Worm (Caenorhabditis elegans) whole organism, L1 larva: ENCODE results near the gene T04C12.33.

Experiments
- C34B4.2 ChIP-seq: sonication (generic microtip); optimal IDR thresholded peaks from 2 replicates; lab custom pipeline; 2017; ENCODE audit warnings: mild to moderate bottlenecking, missing genetic modification characterization, missing compliant biosample characterization
- egl-27 ChIP-seq, 2 experiments: fragments of 150-350 bp in 1 of 2; sonication (generic microtip); optimal IDR thresholded peaks; 3 replicates each; lab custom pipeline; 2017 to 2018; ENCODE audit warnings: missing biosample characterization in 2 of 2, missing genetic modification characterization in 2 of 2, missing genetic modification reagents in 2 of 2
- lin-13 ChIP-seq: fragments of 150-350 bp; optimal IDR thresholded peaks from 2 replicates; lab custom pipeline; 2014; ENCODE audit warnings: missing biosample characterization, missing genetic modification reagents, missing genetic modification characterization
- lin-39 ChIP-seq: fragments of 150-350 bp; optimal IDR thresholded peaks from 2 replicates; lab custom pipeline; 2014; ENCODE audit warnings: missing biosample characterization, missing genetic modification reagents, missing genetic modification characterization
- nhr-11 ChIP-seq: fragments of 150-350 bp; optimal IDR thresholded peaks from 2 replicates; lab custom pipeline; 2014; ENCODE audit warnings: missing biosample characterization, missing genetic modification characterization
- nhr-76 ChIP-seq: sonication (generic microtip); optimal IDR thresholded peaks from 2 replicates; lab custom pipeline; 2017; ENCODE audit warnings: missing biosample characterization, missing genetic modification characterization
- tbx-2 ChIP-seq: sonication (generic microtip); optimal IDR thresholded peaks from 2 replicates; lab custom pipeline; 2016; ENCODE audit warnings: missing genetic modification characterization, missing compliant biosample characterization
- ztf-4 ChIP-seq: fragments of 150-350 bp; optimal IDR thresholded peaks from 2 replicates; lab custom pipeline; 2014; ENCODE audit warnings: missing biosample characterization, missing genetic modification characterization

ce11 chrV:11012419-11012818, 39.6 kb upstream of the T04C12.33 start, which contains the start of gene C13G3.1:
- no peak for TF ChIP-seq nhr-76 (tag; lab: Kevin White, UChicago)
- no peak for TF ChIP-seq ztf-4
- TF ChIP-seq nhr-11 (tag; lab: Kevin White, UChicago), result no peak
- TF ChIP-seq lin-39 (tag; lab: Kevin White, UChicago), result no peak
- TF ChIP-seq tbx-2 (tag; lab: Kevin White, UChicago), result no peak
- no peak for TF ChIP-seq egl-27 (tag; optimal IDR thresholded peaks at IDR 0.05; lab: Kevin White, UChicago)
- no peak for TF ChIP-seq lin-13 (GFP tag; lab: Kevin White, UChicago)
- no peak for TF ChIP-seq C34B4.2 (tag; lab: Kevin White, UChicago)
